Fruit fly (Drosophila melanogaster): ENCODE measurements around the gene Dcr-1.

Dcr-1 gene

DNA sequence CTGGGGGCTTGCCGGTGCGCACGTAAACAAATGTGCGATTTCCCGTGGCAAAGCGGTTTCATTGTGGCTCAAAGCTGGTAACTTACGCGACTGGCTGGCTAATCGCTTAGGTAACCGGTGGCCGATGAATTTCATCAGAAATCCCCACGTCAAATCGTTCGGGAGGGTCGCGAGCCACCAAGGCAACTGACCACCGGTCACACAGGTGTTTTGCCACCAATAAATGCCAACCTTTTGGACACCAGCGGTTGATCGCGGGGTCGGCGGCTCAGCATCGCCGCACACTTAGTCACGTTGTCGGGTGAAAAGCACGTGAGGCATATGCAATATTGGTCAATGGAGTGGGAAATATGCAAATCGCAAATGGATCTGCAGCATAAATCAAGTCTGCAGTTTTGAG is 35.6 kb upstream of the Dcr-1 start (continued):
- TF ChIP-seq CG12391 (tag; optimal IDR thresholded peaks at IDR 0.05) (no peak), esg (GFP tag; conservative IDR thresholded peaks at IDR 0.05) (no peak), CG31388 (GFP tag; optimal IDR thresholded peaks at IDR 0.05) (no peak), CG1792 (GFP tag; optimal IDR thresholded peaks at IDR 0.05) (no peak), CG15269 (tag; optimal IDR thresholded peaks at IDR 0.05) (peak; percentile 55), gt (GFP tag; IDR thresholded peaks at IDR 0.05) (no peak), ro (GFP tag; IDR thresholded peaks at IDR 0.05) (no peak), Dll (GFP tag; IDR thresholded peaks at IDR 0.05; ENCODE audit: partially characterized antibody) (no peak), CG10565 (GFP tag; optimal IDR thresholded peaks at IDR 0.05) (no peak), B-H2 (GFP tag; optimal IDR thresholded peaks at IDR 0.05) (no peak), oc (tag; optimal IDR thresholded peaks at IDR 0.05) (peak; percentile 47), CG3065 (GFP tag; optimal IDR thresholded peaks at IDR 0.05) (no peak), shn (GFP tag; optimal IDR thresholded peaks at IDR 0.05) (no peak), ems (GFP tag; optimal IDR thresholded peaks at IDR 0.05) (no peak), CG30020 (tag; optimal IDR thresholded peaks at IDR 0.05) (no peak), her (GFP tag; optimal IDR thresholded peaks at IDR 0.05) (no peak), Drgx (GFP tag; IDR thresholded peaks at IDR 0.05) (no peak)

DNA sequence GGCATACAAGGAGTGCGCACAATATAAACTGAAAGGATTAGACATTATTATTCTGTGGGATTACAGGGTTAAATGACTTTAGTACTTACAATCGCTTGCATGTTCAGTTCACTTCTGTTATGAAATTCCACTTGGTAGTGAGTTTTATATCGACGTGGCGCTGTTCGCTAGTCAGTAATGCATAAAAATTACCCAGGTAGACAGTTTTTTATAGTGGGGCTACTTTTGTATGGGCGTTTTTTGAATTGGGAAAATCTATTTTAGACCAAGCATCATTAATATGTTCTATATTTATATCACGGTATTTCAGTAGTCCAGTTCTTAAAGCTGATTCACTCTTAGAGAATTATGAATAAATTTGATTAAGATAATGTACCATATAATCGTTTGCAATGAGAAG is 30.8 kb upstream of the Dcr-1 start, which contains the start of gene CG43095:
CG43095 (minus strand) TSS at position 101 of the 400 bp plus-strand sequence.
- no peak for TF ChIP-seq dimm (GFP tag; IDR thresholded peaks at IDR 0.05)

DNA sequence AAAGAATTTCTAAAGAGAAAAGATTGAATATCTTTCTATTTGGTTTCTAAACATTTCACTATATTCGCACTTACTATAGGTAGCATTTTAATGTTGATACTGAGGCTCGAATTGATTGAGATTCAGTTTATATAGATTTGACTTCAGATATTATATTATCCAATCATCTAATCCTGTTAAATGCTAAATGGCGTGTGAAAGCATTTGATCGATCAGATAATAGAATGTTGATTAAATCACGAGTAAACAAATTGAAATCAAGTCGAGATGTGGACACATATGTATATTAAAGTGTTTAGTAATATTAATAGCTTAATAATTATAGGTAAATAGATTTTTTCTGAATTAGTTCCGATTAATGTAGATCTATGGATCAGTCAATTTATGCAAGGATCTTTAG is 30.0 kb upstream of the Dcr-1 start, which contains the start of gene CG43094:
CG43094 (minus strand) TSS at position 101 of the 400 bp plus-strand sequence.
- TF ChIP-seq CG3065 (GFP tag; optimal IDR thresholded peaks at IDR 0.05), result no peak
- TF ChIP-seq tgo (GFP tag; IDR thresholded peaks at IDR 0.05), result no peak
- no peak for TF ChIP-seq H15 (GFP tag; IDR thresholded peaks at IDR 0.05)
- TF ChIP-seq nmo (GFP tag; optimal IDR thresholded peaks at IDR 0.05), result no peak
- TF ChIP-seq CG6175 (GFP tag; IDR thresholded peaks at IDR 0.05), result no peak
- TF ChIP-seq Oli (tag; optimal IDR thresholded peaks at IDR 0.05), result no peak
- no peak for TF ChIP-seq CG2120 (GFP tag; optimal IDR thresholded peaks at IDR 0.05)
- TF ChIP-seq stwl (tag; optimal IDR thresholded peaks at IDR 0.05), result no peak
- TF ChIP-seq tx (GFP tag; optimal IDR thresholded peaks at IDR 0.05), result no peak
- no peak for TF ChIP-seq CG30020 (tag; optimal IDR thresholded peaks at IDR 0.05)
- TF ChIP-seq Ets97D (GFP tag; optimal IDR thresholded peaks at IDR 0.05), result no peak
- no peak for TF ChIP-seq fd3F (GFP tag; optimal IDR thresholded peaks at IDR 0.05)
- TF ChIP-seq dimm (GFP tag; IDR thresholded peaks at IDR 0.05), result no peak
- no peak for TF ChIP-seq gsb (GFP tag; IDR thresholded peaks at IDR 0.05)

- no peak for TF ChIP-seq Sin3A (optimal IDR thresholded peaks at IDR 0.05)
- no peak for TF ChIP-seq CG30403 (GFP tag; optimal IDR thresholded peaks at IDR 0.05)
- no peak for TF ChIP-seq CG3281 (GFP tag; optimal IDR thresholded peaks at IDR 0.05)
- TF ChIP-seq CG17802 (tag; optimal IDR thresholded peaks at IDR 0.05), result no peak
- TF ChIP-seq CG18262 (tag; optimal IDR thresholded peaks at IDR 0.05), result no peak
- no peak for TF ChIP-seq gsb-n (tag; optimal IDR thresholded peaks at IDR 0.05)
- no peak for TF ChIP-seq CG6175 (GFP tag; IDR thresholded peaks at IDR 0.05)
- no peak for TF ChIP-seq dan (GFP tag; IDR thresholded peaks at IDR 0.05)
- no peak for TF ChIP-seq CG12236 (GFP tag; optimal IDR thresholded peaks at IDR 0.05)
- TF ChIP-seq gfzf (GFP tag; optimal IDR thresholded peaks at IDR 0.05), result no peak
- TF ChIP-seq CG31224 (GFP tag; IDR thresholded peaks at IDR 0.05), result no peak
- no peak for TF ChIP-seq Atf-2 (GFP tag; optimal IDR thresholded peaks at IDR 0.05)
- TF ChIP-seq Nf-YA (GFP tag; IDR thresholded peaks at IDR 0.05), result no peak
- TF ChIP-seq Dfd (GFP tag; optimal IDR thresholded peaks at IDR 0.05), result no peak
- TF ChIP-seq CG1603 (tag; optimal IDR thresholded peaks at IDR 0.05), result no peak
Observed at dm6 chr3R:22770207-22770606, 29.3 kb upstream of the Dcr-1 start, which contains the start of gene CG43093. Gene CG43093 (minus strand): TSS chr3R:22770307.
